Fruit fly (Drosophila melanogaster) whole organism: ENCODE data around the gene CG32987.

Experiments used
- CG8478 ChIP-seq: fragments of >200 bp; optimal IDR thresholded peaks from 2 replicates; lab custom pipeline; 2018; ENCODE audit warnings: inconsistent platforms
- Dll ChIP-seq: fragments of >200 bp; optimal IDR thresholded peaks from 2 replicates; lab custom pipeline; 2017
- EcR ChIP-seq, 2 experiments: fragments of >200 bp; optimal IDR thresholded peaks; 2 replicates each; lab custom pipeline; 2017; ENCODE audit warnings: missing biosample characterization in 2 of 2, missing genetic modification characterization in 2 of 2, missing genetic modification reagents in 2 of 2
- psq ChIP-seq: fragments of >200 bp; optimal IDR thresholded peaks from 2 replicates; lab custom pipeline; 2017

- TF ChIP-seq Dll (lab: Kevin White, UChicago) (no peak), psq (no peak), EcR (GFP tag; optimal IDR thresholded peaks at IDR 0.05; lab: Kevin White, UChicago) (no peak), CG8478 (lab: Kevin White, UChicago) (no peak)
These were observed 16.7 kb upstream of the CG32987 start for dm6 chr2L:8846726-8847554.
